Worm (Caenorhabditis elegans) whole organism, early embryonic: ENCODE measurements around the gene cdc-50.B.
"Not testable (repeated sequence)": the region's sequence is repeated elsewhere in the genome, so short reads cannot be mapped to it uniquely, and the experiment has no call there.

Experiments
- B0310.2 ChIP-seq: sonication (generic microtip); optimal IDR thresholded peaks from 2 replicates; lab custom pipeline; 2016; ENCODE audit warnings: mild to moderate bottlenecking, missing genetic modification characterization, missing compliant biosample characterization
- F13C5.2 ChIP-seq: sonication (generic microtip); optimal IDR thresholded peaks from 2 replicates; lab custom pipeline; 2017; ENCODE audit warnings: mild to moderate bottlenecking, missing genetic modification characterization, inconsistent platforms, missing compliant biosample characterization
- aly-1 ChIP-seq: sonication (generic microtip); optimal IDR thresholded peaks from 2 replicates; lab custom pipeline; 2016; ENCODE audit warnings: missing genetic modification characterization, missing compliant biosample characterization
- ama-1 ChIP-seq: fragments of 150-350 bp; optimal IDR thresholded peaks from 2 replicates; lab custom pipeline; 2014
- ceh-13 ChIP-seq: fragments of 200-800 bp; sonication (Bioruptor generic); optimal IDR thresholded peaks from 2 replicates; lab custom pipeline; 2018; ENCODE audit warnings: mild to moderate bottlenecking, missing genetic modification characterization, missing compliant biosample characterization
- ceh-36 ChIP-seq: sonication (generic microtip); optimal IDR thresholded peaks from 2 replicates; lab custom pipeline; 2016; ENCODE audit warnings: missing genetic modification characterization, inconsistent platforms, missing compliant biosample characterization
- ets-7 ChIP-seq: sonication (generic microtip); optimal IDR thresholded peaks from 2 replicates; lab custom pipeline; 2016; ENCODE audit warnings: missing genotype, missing genetic modification characterization, missing compliant biosample characterization
- flt-1 ChIP-seq: fragments of 200-800 bp; sonication (Bioruptor generic); IDR thresholded peaks from 2 replicates; pipeline ENCODE4 v1.3.6; 2022; ENCODE audit warnings: missing genetic modification characterization, missing compliant biosample characterization
- hmbx-1 ChIP-seq: sonication (generic microtip); optimal IDR thresholded peaks from 2 replicates; lab custom pipeline; 2016; ENCODE audit warnings: mild to moderate bottlenecking, missing genetic modification characterization, missing compliant biosample characterization
- hmg-4 ChIP-seq: fragments of 200-800 bp; sonication (Bioruptor generic); optimal IDR thresholded peaks from 2 replicates; lab custom pipeline; 2018; ENCODE audit warnings: mild to moderate bottlenecking, missing genetic modification characterization, missing compliant biosample characterization
- hnd-1 ChIP-seq: sonication (generic microtip); optimal IDR thresholded peaks from 2 replicates; lab custom pipeline; 2016; ENCODE audit warnings: missing genetic modification characterization, missing compliant biosample characterization
- pes-1 ChIP-seq: fragments of 200-800 bp; sonication (Bioruptor generic); IDR thresholded peaks from 2 replicates; pipeline ENCODE4 v1.3.6; 2022; ENCODE audit warnings: missing genetic modification reagents, missing genetic modification characterization, missing compliant biosample characterization
- scrt-1 ChIP-seq: fragments of 200-800 bp; sonication (Bioruptor generic); IDR thresholded peaks from 2 replicates; pipeline ENCODE4 v1.3.6; 2022; ENCODE audit warnings: missing genetic modification characterization, missing compliant biosample characterization
- sea-1 ChIP-seq: fragments of 200-800 bp; sonication (Bioruptor generic); conservative IDR thresholded peaks from 2 replicates; pipeline ENCODE4 v1.3.6; 2022; ENCODE audit warnings: missing genetic modification characterization, missing compliant biosample characterization
- tbx-11 ChIP-seq: fragments of 200-800 bp; sonication (Bioruptor generic); IDR thresholded peaks from 2 replicates; pipeline ENCODE4 v1.3.6; 2022; ENCODE audit warnings: missing genetic modification characterization, missing compliant biosample characterization
- tbx-37 ChIP-seq: fragments of 200-800 bp; sonication (Bioruptor generic); conservative IDR thresholded peaks from 2 replicates; pipeline ENCODE4 v1.3.6; 2022; ENCODE audit warnings: missing genetic modification reagents, missing genetic modification characterization, missing compliant biosample characterization
- tra-4 ChIP-seq: sonication (generic microtip); optimal IDR thresholded peaks from 2 replicates; lab custom pipeline; 2017; ENCODE audit warnings: missing genetic modification characterization, missing compliant biosample characterization

cdc-50.B gene

DNA sequence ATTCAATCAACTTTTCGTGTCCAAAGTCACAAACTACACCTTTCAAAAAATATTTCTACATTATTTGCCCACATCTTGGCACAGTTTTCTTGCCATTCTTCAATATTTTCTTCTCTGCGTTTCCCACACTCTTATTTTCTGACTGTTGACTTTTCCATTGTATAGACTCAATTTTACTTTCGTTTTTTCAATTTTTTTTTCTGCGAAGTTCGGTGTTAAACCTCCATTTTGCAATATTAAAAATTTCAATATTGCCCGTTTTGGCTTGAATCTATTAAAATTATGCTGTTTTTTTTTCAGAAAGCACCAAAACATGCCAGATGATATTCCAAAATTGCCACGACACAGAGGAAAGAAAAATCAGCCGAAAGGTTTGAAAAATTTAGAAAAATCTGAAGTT is at the start of gene cdc-50.B:
Gene cdc-50.B (plus strand): TSS at position 301 of the 400 bp plus-strand sequence.
- TF ChIP-seq tra-4 (tag; lab: Kevin White, UChicago), result no peak

DNA sequence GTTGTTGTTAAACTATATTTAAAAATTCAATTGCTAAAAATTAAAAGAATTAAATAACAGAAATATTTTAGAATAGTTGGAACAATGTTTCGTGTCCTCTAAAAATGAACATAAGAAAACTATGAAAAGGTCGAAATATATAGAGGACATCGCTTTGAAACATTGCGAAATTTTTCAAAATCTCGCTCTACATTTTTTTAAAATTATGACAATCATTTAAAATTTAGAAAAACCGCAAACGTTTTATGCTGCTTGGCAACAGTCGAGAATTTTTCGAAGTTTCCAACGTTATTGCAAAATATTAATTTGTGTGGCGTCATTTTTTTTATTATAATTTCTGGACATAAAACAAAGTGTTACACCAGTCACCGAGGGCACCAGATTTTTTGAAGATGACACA is 49.6 kb upstream of the cdc-50.B start, which contains the start of the genes parg-2 and ipla-5:
Gene parg-2 (minus strand): TSS at position 101 of the 400 bp plus-strand sequence.
Gene ipla-5 (plus strand): TSS at position 216 of the 400 bp plus-strand sequence.
- TF ChIP-seq tbx-11 (GFP tag; lab: Robert Waterston, UW); scrt-1; ceh-36: not testable (repeated sequence)

DNA sequence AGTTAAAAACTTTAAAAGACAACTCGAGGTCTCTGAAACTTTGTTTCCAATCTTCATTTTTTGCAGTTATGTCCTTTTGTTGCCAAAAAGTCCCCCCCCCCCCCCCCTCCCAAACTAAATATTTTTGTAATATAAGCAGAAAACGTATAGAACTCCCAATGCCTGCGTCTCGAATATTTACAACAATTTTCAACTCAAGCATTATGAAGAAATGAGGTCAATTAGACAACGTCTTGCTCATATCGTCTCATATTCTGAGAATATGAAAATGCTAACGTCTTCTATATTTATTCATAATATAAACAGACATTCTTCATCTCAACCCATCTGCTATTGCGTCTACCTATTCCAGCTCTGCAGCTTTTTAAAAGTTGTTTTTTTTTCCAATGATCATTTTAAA is 46.5 kb upstream of the cdc-50.B start, which contains the start of gene H23L24.1:
Gene H23L24.1 (plus strand): TSS at position 301 of the 400 bp plus-strand sequence.
- TF ChIP-seq tbx-11 (GFP tag; lab: Robert Waterston, UW) (no peak), flt-1 (GFP tag; lab: Robert Waterston, UW) (no peak), ceh-13 (GFP tag; lab: Kevin White, UChicago) (no peak), F13C5.2 (tag; lab: Kevin White, UChicago) (no peak), scrt-1 (no peak), pes-1 (no peak), hmg-4 (GFP tag; lab: Kevin White, UChicago) (no peak), B0310.2 (no peak), tra-4 (tag; lab: Kevin White, UChicago) (no peak), hmbx-1 (tag; lab: Kevin White, UChicago) (no peak), ama-1 (lab: Kevin White, UChicago) (no peak), aly-1 (tag; lab: Kevin White, UChicago) (no peak), tbx-37 (GFP tag; lab: Robert Waterston, UW) (no peak), hnd-1 (tag; lab: Kevin White, UChicago) (no peak)

DNA sequence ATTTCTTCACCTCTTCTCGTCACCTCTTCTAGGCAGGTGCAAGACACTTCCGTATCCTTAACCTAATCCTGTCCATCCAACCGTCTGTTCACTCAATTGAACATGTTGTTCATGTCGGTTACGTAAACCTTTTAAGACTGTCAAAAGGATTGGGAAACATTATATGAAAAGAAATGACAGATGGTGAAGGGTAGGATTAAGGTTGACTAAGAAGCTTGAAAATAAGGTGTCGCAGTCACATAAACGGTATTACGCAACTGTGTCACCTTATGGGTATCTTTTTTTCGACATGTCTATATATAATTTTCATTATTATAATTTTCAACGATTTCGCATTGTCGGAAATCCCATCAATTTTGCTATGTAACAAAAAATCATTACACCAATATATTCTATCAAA is 41.9 kb upstream of the cdc-50.B start:
- no peak for TF ChIP-seq hnd-1 (tag; lab: Kevin White, UChicago)
- no peak for TF ChIP-seq hmg-4 (GFP tag; lab: Kevin White, UChicago)
- TF ChIP-seq B0310.2, result no peak
- no peak for TF ChIP-seq aly-1 (tag; lab: Kevin White, UChicago)
- no peak for TF ChIP-seq ceh-36
- TF ChIP-seq tbx-11 (GFP tag; lab: Robert Waterston, UW), result no peak
- no peak for TF ChIP-seq tra-4 (tag; lab: Kevin White, UChicago)
- TF ChIP-seq ceh-13 (GFP tag; lab: Kevin White, UChicago), result no peak
- TF ChIP-seq pes-1, result no peak
- TF ChIP-seq tbx-37 (GFP tag; lab: Robert Waterston, UW), result no peak
- TF ChIP-seq ama-1 (lab: Kevin White, UChicago), result no peak
- no peak for TF ChIP-seq scrt-1
- TF ChIP-seq ets-7, result no peak
- no peak for TF ChIP-seq hmbx-1 (tag; lab: Kevin White, UChicago)
- no peak for TF ChIP-seq F13C5.2 (tag; lab: Kevin White, UChicago)
- no peak for TF ChIP-seq sea-1 (GFP tag; lab: Robert Waterston, UW)
- no peak for TF ChIP-seq flt-1 (GFP tag; lab: Robert Waterston, UW)

DNA sequence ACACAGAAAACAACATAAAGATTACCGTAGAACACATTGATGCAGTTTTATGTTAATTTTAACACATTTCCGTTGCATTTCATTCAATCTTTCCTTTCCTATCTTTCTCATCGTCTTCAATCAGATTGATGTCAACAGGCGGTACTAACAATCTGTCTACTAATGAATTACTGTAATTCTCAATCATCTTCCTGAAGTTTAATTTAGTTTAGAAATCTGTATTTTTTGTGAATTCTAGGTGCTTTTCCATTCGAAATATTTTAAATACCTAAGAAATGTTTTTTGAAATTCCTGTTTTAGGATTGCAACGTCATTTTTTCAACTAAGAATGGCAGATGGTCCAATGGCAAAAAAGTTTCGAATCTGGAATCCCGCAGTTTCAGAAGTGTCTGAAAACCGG is 40.9 kb upstream of the cdc-50.B start, which contains the start of gene F21D5.9:
Gene F21D5.9 (plus strand): TSS at position 301 of the 400 bp plus-strand sequence.
- TF ChIP-seq flt-1 (GFP tag; lab: Robert Waterston, UW) (no peak), F13C5.2 (tag; lab: Kevin White, UChicago) (no peak), ceh-36 (no peak)

DNA sequence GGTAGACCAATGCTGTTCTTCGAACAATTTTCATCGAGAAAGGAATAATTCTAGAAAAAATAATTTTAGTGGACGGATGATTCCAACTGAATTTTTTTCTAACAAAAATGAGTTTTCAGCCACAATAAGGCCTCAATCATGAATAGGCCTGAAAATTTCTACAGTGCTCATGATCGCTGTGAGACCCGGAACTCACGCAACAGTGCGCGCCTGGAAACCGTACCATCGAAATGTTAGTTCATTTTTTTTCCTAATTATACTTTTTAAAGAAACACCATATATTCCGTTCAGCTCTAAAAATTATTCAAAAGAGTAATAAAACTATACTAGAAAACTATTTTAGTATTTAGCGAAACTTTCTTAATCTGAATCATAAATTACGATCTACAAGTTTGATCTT is 39.8 kb upstream of the cdc-50.B start:
- no peak for TF ChIP-seq ceh-36
- no peak for TF ChIP-seq tbx-11 (GFP tag; lab: Robert Waterston, UW)
- TF ChIP-seq hmbx-1 (tag; lab: Kevin White, UChicago), result no peak
- no peak for TF ChIP-seq pes-1
- TF ChIP-seq scrt-1, result no peak
- no peak for TF ChIP-seq B0310.2
- TF ChIP-seq flt-1 (GFP tag; lab: Robert Waterston, UW), result no peak
- TF ChIP-seq hnd-1 (tag; lab: Kevin White, UChicago), result no peak
- TF ChIP-seq ceh-13 (GFP tag; lab: Kevin White, UChicago), result no peak
- no peak for TF ChIP-seq aly-1 (tag; lab: Kevin White, UChicago)
- no peak for TF ChIP-seq hmg-4 (GFP tag; lab: Kevin White, UChicago)
- no peak for TF ChIP-seq ama-1 (lab: Kevin White, UChicago)
- TF ChIP-seq F13C5.2 (tag; lab: Kevin White, UChicago), result no peak
- TF ChIP-seq sea-1 (GFP tag; lab: Robert Waterston, UW), result no peak
- no peak for TF ChIP-seq ets-7
- no peak for TF ChIP-seq tra-4 (tag; lab: Kevin White, UChicago)

DNA sequence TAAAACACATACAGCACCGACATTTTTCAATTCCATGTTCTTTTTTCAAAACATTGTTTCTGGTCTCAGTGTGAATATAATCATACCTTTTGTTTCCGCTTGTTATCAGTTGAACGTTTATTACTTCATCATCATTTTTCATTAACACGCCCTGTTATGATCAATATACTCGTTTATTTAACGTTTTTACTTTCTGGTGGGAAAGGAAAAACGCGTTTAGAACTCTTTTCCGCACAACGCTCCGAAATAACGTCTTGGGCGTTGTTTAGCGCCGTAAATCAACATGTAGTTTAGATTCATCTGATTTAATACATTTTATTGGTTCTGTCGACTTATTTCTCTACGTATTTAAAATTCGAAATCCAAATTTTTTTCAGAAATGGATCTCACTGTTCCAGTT is 39.3 kb upstream of the cdc-50.B start, which contains the start of gene pgm-3:
Gene pgm-3 (plus strand): TSS at position 378 of the 400 bp plus-strand sequence.
- no peak for TF ChIP-seq tra-4 (tag; lab: Kevin White, UChicago)
- no peak for TF ChIP-seq ceh-36
- TF ChIP-seq hnd-1 (tag; lab: Kevin White, UChicago), result no peak
- TF ChIP-seq hmbx-1 (tag; lab: Kevin White, UChicago), result no peak
- TF ChIP-seq F13C5.2 (tag; lab: Kevin White, UChicago), result no peak
- TF ChIP-seq aly-1 (tag; lab: Kevin White, UChicago), result no peak
- TF ChIP-seq scrt-1, result no peak
- no peak for TF ChIP-seq tbx-11 (GFP tag; lab: Robert Waterston, UW)
- no peak for TF ChIP-seq tbx-37 (GFP tag; lab: Robert Waterston, UW)
- no peak for TF ChIP-seq ama-1 (lab: Kevin White, UChicago)
- no peak for TF ChIP-seq ets-7

DNA sequence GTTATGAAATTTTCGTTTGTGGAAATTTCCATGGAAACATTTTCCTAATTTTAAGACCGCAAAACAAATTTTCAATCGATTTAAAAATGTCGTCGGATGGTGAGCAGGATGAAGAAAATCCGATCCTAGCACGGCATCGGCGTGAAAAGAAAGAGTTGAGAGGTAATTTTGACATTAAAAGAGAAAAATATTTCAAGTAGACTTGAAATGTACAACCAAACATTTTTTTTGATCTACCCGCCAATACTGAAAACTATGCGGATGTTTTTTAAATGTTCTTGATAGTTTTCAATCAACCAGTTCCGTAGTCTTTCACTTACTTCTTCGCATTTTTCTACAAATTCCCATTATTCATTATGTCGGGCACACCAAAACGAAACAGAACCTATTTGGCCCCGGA is 36.5 kb upstream of the cdc-50.B start, which contains the start of gene otub-3:
Gene otub-3 (plus strand): TSS at position 56 of the 400 bp plus-strand sequence.
- TF ChIP-seq hmbx-1 (tag; lab: Kevin White, UChicago), result no peak
- TF ChIP-seq hmg-4 (GFP tag; lab: Kevin White, UChicago), result no peak
- TF ChIP-seq pes-1, result no peak
- TF ChIP-seq ceh-13 (GFP tag; lab: Kevin White, UChicago), result no peak
- TF ChIP-seq ceh-36, result no peak
- TF ChIP-seq aly-1 (tag; lab: Kevin White, UChicago), result no peak
- TF ChIP-seq flt-1 (GFP tag; lab: Robert Waterston, UW), result no peak
- TF ChIP-seq tra-4 (tag; lab: Kevin White, UChicago), result no peak
- TF ChIP-seq F13C5.2 (tag; lab: Kevin White, UChicago), result no peak
- TF ChIP-seq ets-7, result no peak
- no peak for TF ChIP-seq scrt-1
- no peak for TF ChIP-seq ama-1 (lab: Kevin White, UChicago)
- TF ChIP-seq hnd-1 (tag; lab: Kevin White, UChicago), result no peak
- TF ChIP-seq B0310.2, result no peak
- TF ChIP-seq sea-1 (GFP tag; lab: Robert Waterston, UW), result no peak
- TF ChIP-seq tbx-37 (GFP tag; lab: Robert Waterston, UW), result no peak
- TF ChIP-seq tbx-11 (GFP tag; lab: Robert Waterston, UW), result no peak
